Worm (Caenorhabditis elegans): ENCODE measurements around the gene mrpl-39.

ce11 chrV:1804645-1805559 is 16.5 kb upstream of the mrpl-39 start, which contains the start of the genes hsp-16.2 and hsp-16.41:
- no peak for TF ChIP-seq hlh-13 (GFP tag; optimal IDR thresholded peaks at IDR 0.05)
- TF ChIP-seq pha-4 (tag; optimal IDR thresholded peaks at IDR 0.05) = no peak
- TF ChIP-seq dve-1 (tag; optimal IDR thresholded peaks at IDR 0.05) = no peak
- no peak for TF ChIP-seq fax-1 (tag; optimal IDR thresholded peaks at IDR 0.05)
- no peak for TF ChIP-seq ceh-18 (tag; optimal IDR thresholded peaks at IDR 0.05)
- TF ChIP-seq pros-1 (tag; optimal IDR thresholded peaks at IDR 0.05) = no peak
- TF ChIP-seq C08G9.2 (tag; optimal IDR thresholded peaks at IDR 0.05) = no peak
